Worm (Caenorhabditis elegans) whole organism, young adult: ENCODE results near the gene air-1.
A peak's percentile ranks its signal among the peaks of the same experiment; 100 is the strongest.

Experiments used
- B0019.2 ChIP-seq: fragments of 200-800 bp; sonication (Bioruptor generic); conservative IDR thresholded peaks from 2 replicates; pipeline ENCODE4 v1.3.6; 2022; ENCODE audit warnings: missing genetic modification reagents, missing genetic modification characterization, missing compliant biosample characterization
- F37B4.10 ChIP-seq: fragments of 200-800 bp; sonication (Bioruptor generic); IDR thresholded peaks from 2 replicates; pipeline ENCODE4 v1.3.6; 2022; ENCODE audit warnings: missing genetic modification characterization, missing compliant biosample characterization
- F39B2.1 ChIP-seq: fragments of 200-800 bp; sonication (Bioruptor generic); IDR thresholded peaks from 2 replicates; pipeline ENCODE4 v1.3.6; 2022; ENCODE audit warnings: missing genetic modification reagents, missing genetic modification characterization, missing compliant biosample characterization
- F52B5.7 ChIP-seq: sonication (generic microtip); optimal IDR thresholded peaks from 2 replicates; lab custom pipeline; 2016; ENCODE audit warnings: mild to moderate bottlenecking, missing genetic modification characterization, missing compliant biosample characterization
- F55B11.4 ChIP-seq: sonication (generic microtip); optimal IDR thresholded peaks from 2 replicates; lab custom pipeline; 2016; ENCODE audit warnings: missing compliant biosample characterization, missing genetic modification characterization, borderline replicate concordance; ENCODE audit not compliant: insufficient read depth
- T07F8.4 ChIP-seq: sonication (generic microtip); optimal IDR thresholded peaks from 2 replicates; lab custom pipeline; 2016; ENCODE audit warnings: mild to moderate bottlenecking, missing genetic modification characterization, moderate library complexity, missing compliant biosample characterization
- Y79H2A.3 ChIP-seq: fragments of 200-800 bp; sonication (Bioruptor generic); conservative IDR thresholded peaks from 2 replicates; pipeline ENCODE4 v1.3.6; 2022; ENCODE audit warnings: missing genetic modification reagents, missing genetic modification characterization, missing compliant biosample characterization
- akir-1 ChIP-seq: fragments of 200-800 bp; sonication (Bioruptor generic); optimal IDR thresholded peaks from 2 replicates; lab custom pipeline; 2018; ENCODE audit warnings: mild to moderate bottlenecking, missing genetic modification characterization, moderate library complexity, missing compliant biosample characterization
- ama-1 ChIP-seq, 3 experiments: fragments of 150-350 bp in 1 of 3; sonication (generic microtip) in 2 of 3; optimal IDR thresholded peaks; 2 replicates each; lab custom pipeline; 2014 to 2018; ENCODE audit warnings: missing biosample characterization in 2 of 3, missing genetic modification characterization in 2 of 3, missing genetic modification reagents in 2 of 3
- ceh-100 ChIP-seq: fragments of 200-800 bp; sonication (Bioruptor generic); IDR thresholded peaks from 2 replicates; pipeline ENCODE4 v1.3.6; 2022; ENCODE audit warnings: missing genetic modification reagents, missing genetic modification characterization, missing compliant biosample characterization
- ceh-40 ChIP-seq: fragments of 200-800 bp; sonication (Bioruptor generic); IDR thresholded peaks from 2 replicates; pipeline ENCODE4 v1.3.6; 2022; ENCODE audit warnings: missing genetic modification characterization, missing compliant biosample characterization
- ceh-58 ChIP-seq: fragments of 200-800 bp; sonication (Bioruptor generic); IDR thresholded peaks from 2 replicates; pipeline ENCODE4 v1.3.6; 2022; ENCODE audit warnings: missing genetic modification characterization, missing compliant biosample characterization
- die-1 ChIP-seq: sonication (generic microtip); optimal IDR thresholded peaks from 2 replicates; lab custom pipeline; 2016; ENCODE audit warnings: missing genotype, mild to moderate bottlenecking, missing genetic modification characterization, missing compliant biosample characterization
- ekl-4 ChIP-seq: fragments of 200-800 bp; sonication (Bioruptor generic); IDR thresholded peaks from 2 replicates; pipeline ENCODE4 v1.3.6; 2022; ENCODE audit warnings: missing genetic modification reagents, missing genetic modification characterization, missing compliant biosample characterization
- gei-17 ChIP-seq: fragments of 200-800 bp; sonication (Bioruptor generic); optimal IDR thresholded peaks from 2 replicates; lab custom pipeline; 2018; ENCODE audit warnings: mild to moderate bottlenecking, missing genetic modification characterization, missing compliant biosample characterization
- hmg-1.2 ChIP-seq: fragments of 200-800 bp; sonication (Bioruptor generic); IDR thresholded peaks from 2 replicates; pipeline ENCODE4 v1.3.6; 2022; ENCODE audit warnings: missing genetic modification reagents, missing genetic modification characterization, missing compliant biosample characterization
- let-607 ChIP-seq, 2 experiments: fragments of 200-800 bp in 1 of 2; sonication (Bioruptor generic) in 1 of 2; sonication (generic microtip) in 1 of 2; optimal IDR thresholded peaks; 2 replicates each; lab custom pipeline; 2016 to 2018; ENCODE audit warnings: mild to moderate bottlenecking in 2 of 2, missing compliant biosample characterization in 2 of 2, missing genetic modification characterization in 2 of 2, moderate library complexity in 2 of 2, missing genotype in 1 of 2
- lin-35 ChIP-seq, 3 experiments: fragments of 150-350 bp in 2 of 3; sonication (generic microtip) in 1 of 3; optimal IDR thresholded peaks; 2 replicates each; lab custom pipeline; 2014 to 2018; ENCODE audit warnings: missing biosample characterization in 3 of 3, missing genetic modification characterization in 3 of 3, missing genetic modification reagents in 3 of 3
- madf-8 ChIP-seq: fragments of 200-800 bp; sonication (Bioruptor generic); conservative IDR thresholded peaks from 2 replicates; pipeline ENCODE4 v1.3.6; 2022; ENCODE audit warnings: missing genetic modification reagents, missing genetic modification characterization, missing compliant biosample characterization
- mes-4 ChIP-seq: sonication (generic microtip); optimal IDR thresholded peaks from 2 replicates; lab custom pipeline; 2016; ENCODE audit warnings: missing genotype, missing genetic modification characterization, missing compliant biosample characterization
- nfyb-1 ChIP-seq: fragments of 200-800 bp; sonication (Bioruptor generic); IDR thresholded peaks from 2 replicates; pipeline ENCODE4 v1.3.6; 2022; ENCODE audit warnings: missing genetic modification reagents, missing genetic modification characterization, missing compliant biosample characterization
- nhr-120 ChIP-seq: fragments of 200-800 bp; sonication (Bioruptor generic); IDR thresholded peaks from 2 replicates; pipeline ENCODE4 v1.3.6; 2022; ENCODE audit warnings: missing genetic modification characterization, missing compliant biosample characterization
- nhr-90 ChIP-seq: sonication (generic microtip); optimal IDR thresholded peaks from 2 replicates; lab custom pipeline; 2016; ENCODE audit warnings: missing genotype, mild to moderate bottlenecking, missing genetic modification characterization, missing compliant biosample characterization
- rec-8 ChIP-seq, 2 experiments: sonication (generic microtip); optimal IDR thresholded peaks; 2 replicates each; lab custom pipeline; 2016; ENCODE audit warnings: mild to moderate bottlenecking in 2 of 2, missing genetic modification characterization in 2 of 2, missing genetic modification reagents in 2 of 2, missing genotype in 2 of 2, missing biosample characterization in 1 of 2, missing compliant biosample characterization in 1 of 2, moderate library complexity in 1 of 2
- rpc-1 ChIP-seq, 2 experiments: fragments of 150-350 bp in 1 of 2; sonication (generic microtip) in 1 of 2; optimal IDR thresholded peaks; 2 replicates each; lab custom pipeline; 2014 to 2018; ENCODE audit warnings: missing biosample characterization in 1 of 2, missing genetic modification characterization in 1 of 2, missing genetic modification reagents in 1 of 2, missing genotype in 1 of 2
- sea-2 ChIP-seq: fragments of 200-800 bp; sonication (Bioruptor generic); IDR thresholded peaks from 2 replicates; pipeline ENCODE4 v1.3.6; 2022; ENCODE audit warnings: missing genetic modification characterization, missing compliant biosample characterization
- snpc-3.4 ChIP-seq: sonication (generic microtip); optimal IDR thresholded peaks from 2 replicates; lab custom pipeline; 2017; ENCODE audit warnings: missing genetic modification characterization, mild to moderate bottlenecking, missing compliant biosample characterization, antibody characterized with exemption, moderate library complexity, missing genotype, missing genetic modification reagents
- somi-1 ChIP-seq: fragments of 200-800 bp; sonication (Bioruptor generic); optimal IDR thresholded peaks from 2 replicates; lab custom pipeline; 2018; ENCODE audit warnings: mild to moderate bottlenecking, missing genetic modification characterization, missing compliant biosample characterization
- tbx-9 ChIP-seq: sonication (generic microtip); optimal IDR thresholded peaks from 2 replicates; lab custom pipeline; 2016; ENCODE audit warnings: borderline replicate concordance, missing genetic modification characterization, inconsistent platforms, missing compliant biosample characterization
- tlf-1 ChIP-seq: fragments of 200-800 bp; sonication (Bioruptor generic); optimal IDR thresholded peaks from 2 replicates; lab custom pipeline; 2018; ENCODE audit warnings: mild to moderate bottlenecking, missing genetic modification characterization, missing compliant biosample characterization
- xnd-1 ChIP-seq: sonication (generic microtip); optimal IDR thresholded peaks from 2 replicates; lab custom pipeline; 2016; ENCODE audit warnings: missing genotype, missing genetic modification reagents, missing genetic modification characterization, missing compliant biosample characterization
- ztf-28 ChIP-seq: fragments of 200-800 bp; sonication (Bioruptor generic); IDR thresholded peaks from 2 replicates; pipeline ENCODE4 v1.3.6; 2022; ENCODE audit warnings: missing genetic modification reagents, missing genetic modification characterization, missing compliant biosample characterization

air-1 gene

ce11 chrV:8196993-8197392 lies 24.3 kb upstream of the air-1 start:
- no peak for TF ChIP-seq somi-1 (GFP tag; lab: Kevin White, UChicago)
- no peak for TF ChIP-seq F52B5.7 (tag; lab: Kevin White, UChicago)
- TF ChIP-seq nhr-120 (GFP tag; lab: Robert Waterston, UW) = no peak
- TF ChIP-seq let-607 (tag; optimal IDR thresholded peaks at IDR 0.05; lab: Kevin White, UChicago) = no peak
- no peak for TF ChIP-seq die-1
- no peak for TF ChIP-seq tbx-9 (tag; lab: Kevin White, UChicago)

ce11 chrV:8198994-8199393 lies 22.3 kb upstream of the air-1 start, which contains the start of gene F20D6.11:
F20D6.11 (minus strand) TSS chrV:8199094.
- no peak for TF ChIP-seq F39B2.1
- no peak for TF ChIP-seq lin-35 (GFP tag; optimal IDR thresholded peaks at IDR 0.05; lab: Kevin White, UChicago)
- TF ChIP-seq nhr-90 (tag; lab: Kevin White, UChicago) = no peak
- no peak for TF ChIP-seq B0019.2 (GFP tag; lab: Robert Waterston, UW)
- no peak for TF ChIP-seq snpc-3.4 (tag; lab: Kevin White, UChicago)
- no peak for TF ChIP-seq ama-1 (optimal IDR thresholded peaks at IDR 0.05; lab: Kevin White, UChicago)
- no peak for TF ChIP-seq ama-1 (GFP tag; optimal IDR thresholded peaks at IDR 0.05; lab: Kevin White, UChicago)
- TF ChIP-seq madf-8 (GFP tag; lab: Robert Waterston, UW) = no peak
- TF ChIP-seq ceh-40 (GFP tag; lab: Robert Waterston, UW) = no peak
- TF ChIP-seq mes-4 (tag; lab: Kevin White, UChicago) = no peak
- no peak for TF ChIP-seq ceh-58 (GFP tag; lab: Robert Waterston, UW)
- no peak for TF ChIP-seq nfyb-1 (GFP tag; lab: Robert Waterston, UW)
- TF ChIP-seq rec-8 (tag; optimal IDR thresholded peaks at IDR 0.05; lab: Kevin White, UChicago) = no peak
- no peak for TF ChIP-seq ztf-28 (GFP tag; lab: Robert Waterston, UW)
- no peak for TF ChIP-seq Y79H2A.3
- TF ChIP-seq ceh-100 (GFP tag; lab: Robert Waterston, UW) = no peak
- no peak for TF ChIP-seq gei-17 (GFP tag; lab: Kevin White, UChicago)
- TF ChIP-seq ekl-4 = no peak

ce11 chrV:8201229-8201858 lies 19.9 kb upstream of the air-1 start, which contains the start of gene cri-2:
cri-2 (plus strand) TSS chrV:8201808.
- peak; percentile 18; the same call in 1 of the 2 replicates for TF ChIP-seq hmg-1.2 (GFP tag; lab: Robert Waterston, UW)
- TF ChIP-seq rpc-1 (optimal IDR thresholded peaks at IDR 0.05; lab: Kevin White, UChicago) = no peak
- TF ChIP-seq rpc-1 (tag; optimal IDR thresholded peaks at IDR 0.05; lab: Kevin White, UChicago) = no peak
- no peak for TF ChIP-seq akir-1 (GFP tag; lab: Kevin White, UChicago)
- TF ChIP-seq, all 124 proteins: peak for 1

ce11 chrV:8203085-8203643 lies 18.1 kb upstream of the air-1 start, which contains the start of gene cest-17:
cest-17 (plus strand) TSS chrV:8203332.
- TF ChIP-seq sea-2 (GFP tag; lab: Robert Waterston, UW) (no peak), hmg-1.2 (GFP tag; lab: Robert Waterston, UW) (peak; percentile 30; the same call in 1 of the 2 replicates), xnd-1 (tag; lab: Kevin White, UChicago) (no peak), ekl-4 (no peak), F55B11.4 (tag; lab: Kevin White, UChicago) (no peak), tlf-1 (GFP tag; lab: Kevin White, UChicago) (no peak), F37B4.10 (GFP tag; lab: Robert Waterston, UW) (no peak), T07F8.4 (no peak)
